Worm (Caenorhabditis elegans): ENCODE data around the gene K03H1.7.

K03H1.7 gene

DNA sequence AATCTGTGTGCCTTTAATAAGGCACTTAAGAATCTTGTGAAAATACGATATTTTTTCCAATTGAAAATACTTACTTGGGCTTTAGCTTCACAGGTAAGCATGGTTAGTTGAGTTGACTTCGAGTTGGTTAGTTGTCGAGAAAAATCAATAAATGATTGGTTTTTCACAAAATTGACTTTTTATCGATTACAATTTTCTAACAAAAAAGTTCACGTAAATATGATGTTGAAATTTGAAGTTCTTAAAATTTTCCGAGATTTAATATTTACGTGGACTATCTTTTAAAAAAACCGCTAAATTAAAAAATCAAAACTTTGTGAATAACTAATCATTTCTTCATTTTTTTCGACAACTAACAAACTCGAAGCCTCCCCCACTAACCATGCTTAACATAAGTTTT lies 26.4 kb upstream of the K03H1.7 start, which contains the start of gene F40F12.3:
Gene F40F12.3 (minus strand): TSS at position 101 of the 400 bp plus-strand sequence.
- TF ChIP-seq T22C8.4 (GFP tag; IDR thresholded peaks at IDR 0.05) (no peak), cog-1 (tag; optimal IDR thresholded peaks at IDR 0.05) (no peak), med-1 (GFP tag; optimal IDR thresholded peaks at IDR 0.05; ENCODE audit: insufficient read depth) (no peak), ztf-29 (GFP tag; IDR thresholded peaks at IDR 0.05) (no peak), ztf-23 (GFP tag; IDR thresholded peaks at IDR 0.05) (no peak), klf-2 (GFP tag; conservative IDR thresholded peaks at IDR 0.05) (no peak), tab-1 (GFP tag; IDR thresholded peaks at IDR 0.05) (no peak), flt-1 (GFP tag; IDR thresholded peaks at IDR 0.05) (no peak), ref-1 (GFP tag; conservative IDR thresholded peaks at IDR 0.05) (no peak)

DNA sequence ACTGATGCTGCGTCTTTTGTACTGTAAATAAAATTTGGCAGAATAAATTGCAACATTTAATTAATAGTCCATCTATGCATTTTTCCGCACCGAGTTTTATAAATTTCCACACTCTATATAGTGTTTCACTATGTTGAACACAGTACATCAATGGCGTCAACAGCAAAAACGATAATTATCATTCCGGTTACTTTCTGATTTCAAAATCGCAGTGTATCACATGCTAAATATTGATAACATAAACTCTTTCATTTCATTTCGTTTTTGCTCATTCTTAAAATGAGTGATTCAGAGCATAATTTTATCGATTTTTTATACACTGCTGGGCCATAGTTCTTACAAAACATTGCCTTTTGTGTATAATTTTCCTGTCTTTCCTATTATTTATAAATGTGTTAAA lies 24.9 kb upstream of the K03H1.7 start:
- TF ChIP-seq ztf-29 (GFP tag; IDR thresholded peaks at IDR 0.05): no peak
- TF ChIP-seq T22C8.4 (GFP tag; IDR thresholded peaks at IDR 0.05): no peak
- no peak for TF ChIP-seq ztf-23 (GFP tag; IDR thresholded peaks at IDR 0.05)
- no peak for TF ChIP-seq tab-1 (GFP tag; IDR thresholded peaks at IDR 0.05)
- no peak for TF ChIP-seq ref-1 (GFP tag; conservative IDR thresholded peaks at IDR 0.05)
- TF ChIP-seq flt-1 (GFP tag; IDR thresholded peaks at IDR 0.05): no peak

DNA sequence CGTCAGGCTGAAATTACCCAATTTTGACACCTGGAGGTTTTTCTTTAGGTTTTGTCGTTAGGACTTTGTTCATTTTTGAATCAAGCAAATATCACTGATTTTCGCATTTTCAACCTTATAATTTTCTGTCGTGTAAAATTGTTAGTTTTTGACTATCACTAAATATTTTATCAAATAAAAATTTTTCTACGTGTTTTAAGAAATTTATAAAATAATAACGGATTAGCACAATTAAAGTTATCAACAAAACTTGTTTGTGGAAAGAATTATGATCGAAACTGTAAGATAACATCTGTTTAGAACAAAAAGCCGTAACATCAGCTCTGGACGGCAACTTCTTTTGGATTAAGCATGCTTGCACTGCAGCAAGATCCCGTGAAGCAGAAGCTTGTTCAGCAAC lies 24.3 kb upstream of the K03H1.7 start, which contains the start of gene cbp-2:
Gene cbp-2 (plus strand): TSS at position 301 of the 400 bp plus-strand sequence.
- TF ChIP-seq ztf-29 (GFP tag; IDR thresholded peaks at IDR 0.05) (no peak), flt-1 (GFP tag; IDR thresholded peaks at IDR 0.05) (no peak), med-1 (GFP tag; optimal IDR thresholded peaks at IDR 0.05; ENCODE audit: insufficient read depth) (no peak), ztf-23 (GFP tag; IDR thresholded peaks at IDR 0.05) (no peak), T22C8.4 (GFP tag; IDR thresholded peaks at IDR 0.05) (no peak), tab-1 (GFP tag; IDR thresholded peaks at IDR 0.05) (no peak), klf-2 (GFP tag; conservative IDR thresholded peaks at IDR 0.05) (no peak), cog-1 (tag; optimal IDR thresholded peaks at IDR 0.05) (no peak), ref-1 (GFP tag; conservative IDR thresholded peaks at IDR 0.05) (no peak)

DNA sequence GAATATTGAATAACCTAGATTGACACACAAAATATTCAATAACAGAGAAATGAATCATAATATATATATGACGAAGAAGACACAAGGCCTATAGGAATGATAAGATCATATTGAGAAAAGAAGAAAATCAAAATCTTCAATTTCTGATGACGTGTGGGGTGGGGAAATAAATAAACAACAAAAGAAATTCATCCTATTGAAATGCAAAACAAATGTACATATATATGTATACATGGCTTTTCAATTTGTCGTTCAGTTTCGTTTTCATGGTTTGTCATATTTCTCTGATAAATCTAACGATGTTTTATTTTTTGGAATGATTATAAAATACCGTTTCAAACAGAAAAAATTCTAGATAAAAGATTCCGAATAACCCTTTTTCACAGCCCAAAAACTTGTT lies 20.6 kb upstream of the K03H1.7 start, which contains the start of gene ttr-3:
Gene ttr-3 (minus strand): TSS at position 101 of the 400 bp plus-strand sequence.
- no peak for TF ChIP-seq tab-1 (GFP tag; IDR thresholded peaks at IDR 0.05)
- no peak for TF ChIP-seq ztf-29 (GFP tag; IDR thresholded peaks at IDR 0.05)
- no peak for TF ChIP-seq flt-1 (GFP tag; IDR thresholded peaks at IDR 0.05)
- TF ChIP-seq ztf-23 (GFP tag; IDR thresholded peaks at IDR 0.05): no peak
- no peak for TF ChIP-seq med-1 (GFP tag; optimal IDR thresholded peaks at IDR 0.05; ENCODE audit: insufficient read depth)
- TF ChIP-seq cog-1 (tag; optimal IDR thresholded peaks at IDR 0.05): no peak
- no peak for TF ChIP-seq klf-2 (GFP tag; conservative IDR thresholded peaks at IDR 0.05)
- TF ChIP-seq ref-1 (GFP tag; conservative IDR thresholded peaks at IDR 0.05): no peak
- TF ChIP-seq T22C8.4 (GFP tag; IDR thresholded peaks at IDR 0.05): no peak

DNA sequence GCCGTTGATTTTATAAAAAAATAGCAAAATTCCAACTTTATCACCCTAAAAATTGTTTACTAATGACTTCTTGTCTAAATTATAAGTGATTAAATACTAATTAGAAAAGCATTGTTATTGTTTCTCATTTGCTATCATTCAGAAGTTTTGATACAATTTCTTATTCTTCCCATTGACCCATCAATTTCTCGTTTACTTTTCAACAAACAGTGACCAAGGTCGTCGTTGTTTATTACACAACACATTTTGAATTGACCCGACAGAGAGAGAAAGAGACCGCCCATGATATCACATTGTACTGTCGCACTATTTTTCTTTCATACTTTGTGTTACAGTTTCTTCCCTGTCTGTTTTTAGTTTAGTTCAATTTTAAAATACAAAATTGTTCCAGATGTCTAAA lies 19.8 kb upstream of the K03H1.7 start, which contains the start of gene ttr-2:
Gene ttr-2 (plus strand): TSS at position 392 of the 400 bp plus-strand sequence.
- TF ChIP-seq med-1 (GFP tag; optimal IDR thresholded peaks at IDR 0.05; ENCODE audit: insufficient read depth) (no peak), ref-1 (GFP tag; conservative IDR thresholded peaks at IDR 0.05) (no peak), tab-1 (GFP tag; IDR thresholded peaks at IDR 0.05) (no peak), T22C8.4 (GFP tag; IDR thresholded peaks at IDR 0.05) (no peak), flt-1 (GFP tag; IDR thresholded peaks at IDR 0.05) (no peak), ztf-23 (GFP tag; IDR thresholded peaks at IDR 0.05) (no peak), cog-1 (tag; optimal IDR thresholded peaks at IDR 0.05) (no peak), klf-2 (GFP tag; conservative IDR thresholded peaks at IDR 0.05) (no peak), ztf-29 (GFP tag; IDR thresholded peaks at IDR 0.05) (no peak)

DNA sequence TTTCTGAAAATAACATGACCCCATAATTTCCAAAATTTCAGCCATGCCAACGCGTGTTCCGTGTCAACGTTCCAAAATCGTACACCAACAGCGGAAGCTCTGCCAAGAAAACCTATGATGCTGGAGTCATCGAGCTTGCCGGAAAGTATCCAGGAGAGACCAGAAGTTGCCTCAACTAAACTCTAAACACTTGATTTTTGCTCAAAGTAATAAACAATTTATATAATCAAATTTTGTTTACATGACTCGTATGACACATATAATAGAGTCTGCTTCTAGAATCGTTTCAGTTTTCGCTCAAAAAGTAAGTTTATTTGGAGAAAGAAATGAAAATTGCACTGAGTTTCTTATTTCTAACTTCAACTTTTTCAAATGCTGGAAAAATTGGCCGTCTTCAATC lies 18.4 kb upstream of the K03H1.7 start, which contains the start of gene ttr-1:
Gene ttr-1 (plus strand): TSS at position 301 of the 400 bp plus-strand sequence.
- TF ChIP-seq ztf-29 (GFP tag; IDR thresholded peaks at IDR 0.05): no peak
- TF ChIP-seq tab-1 (GFP tag; IDR thresholded peaks at IDR 0.05): no peak
- TF ChIP-seq klf-2 (GFP tag; conservative IDR thresholded peaks at IDR 0.05): no peak
- TF ChIP-seq ztf-23 (GFP tag; IDR thresholded peaks at IDR 0.05): no peak
- no peak for TF ChIP-seq cog-1 (tag; optimal IDR thresholded peaks at IDR 0.05)
- TF ChIP-seq med-1 (GFP tag; optimal IDR thresholded peaks at IDR 0.05; ENCODE audit: insufficient read depth): no peak
- no peak for TF ChIP-seq flt-1 (GFP tag; IDR thresholded peaks at IDR 0.05)
- TF ChIP-seq T22C8.4 (GFP tag; IDR thresholded peaks at IDR 0.05): no peak
- TF ChIP-seq ref-1 (GFP tag; conservative IDR thresholded peaks at IDR 0.05): no peak

DNA sequence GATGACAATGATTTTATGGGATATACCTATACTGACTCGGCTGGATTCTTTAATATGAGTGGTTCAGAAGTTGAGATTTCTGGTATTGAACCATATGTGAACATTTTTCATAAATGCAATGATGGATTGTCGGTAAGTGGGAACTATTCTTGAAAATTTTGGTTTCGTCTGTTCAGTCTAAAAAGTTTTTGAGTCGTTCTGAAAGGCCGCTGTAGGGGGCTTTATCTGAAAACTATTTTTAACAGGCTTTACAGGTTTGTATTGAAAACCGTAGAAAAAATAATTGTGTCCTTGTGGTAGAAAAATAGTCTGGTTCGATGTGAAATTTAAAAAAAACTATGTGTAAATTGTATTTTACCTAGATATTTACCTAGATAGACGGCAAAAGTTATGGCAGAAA lies 17.7 kb upstream of the K03H1.7 start:
- no peak for TF ChIP-seq tab-1 (GFP tag; IDR thresholded peaks at IDR 0.05)
- TF ChIP-seq ztf-23 (GFP tag; IDR thresholded peaks at IDR 0.05): no peak
- TF ChIP-seq ztf-29 (GFP tag; IDR thresholded peaks at IDR 0.05): no peak
- no peak for TF ChIP-seq T22C8.4 (GFP tag; IDR thresholded peaks at IDR 0.05)
- TF ChIP-seq ref-1 (GFP tag; conservative IDR thresholded peaks at IDR 0.05): no peak
- TF ChIP-seq klf-2 (GFP tag; conservative IDR thresholded peaks at IDR 0.05): no peak
- TF ChIP-seq cog-1 (tag; optimal IDR thresholded peaks at IDR 0.05): no peak
- TF ChIP-seq flt-1 (GFP tag; IDR thresholded peaks at IDR 0.05): no peak
- TF ChIP-seq med-1 (GFP tag; optimal IDR thresholded peaks at IDR 0.05; ENCODE audit: insufficient read depth): no peak

DNA sequence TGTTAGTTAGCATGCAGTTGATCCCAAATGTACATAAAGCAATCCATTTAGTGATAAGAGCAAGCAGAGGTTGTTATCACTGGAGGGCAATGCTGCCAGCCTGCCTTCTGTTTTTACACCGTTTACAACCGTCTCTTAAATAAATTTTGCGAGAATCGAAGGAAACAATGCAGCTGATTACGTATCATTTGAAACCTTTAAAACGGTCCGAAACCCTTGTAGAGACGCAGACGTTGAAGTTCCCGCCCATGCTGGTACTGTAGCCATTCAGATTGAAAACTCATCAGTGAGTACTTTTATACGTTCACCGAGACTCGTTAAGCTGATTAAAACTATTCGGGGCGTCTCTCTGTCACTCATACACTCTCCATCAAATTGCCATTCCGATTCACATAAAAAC lies 16.8 kb upstream of the K03H1.7 start:
- no peak for TF ChIP-seq T22C8.4 (GFP tag; IDR thresholded peaks at IDR 0.05)
- TF ChIP-seq ztf-29 (GFP tag; IDR thresholded peaks at IDR 0.05): no peak
- TF ChIP-seq cog-1 (tag; optimal IDR thresholded peaks at IDR 0.05): no peak
- TF ChIP-seq ztf-23 (GFP tag; IDR thresholded peaks at IDR 0.05): no peak
- no peak for TF ChIP-seq med-1 (GFP tag; optimal IDR thresholded peaks at IDR 0.05; ENCODE audit: insufficient read depth)
- TF ChIP-seq tab-1 (GFP tag; IDR thresholded peaks at IDR 0.05): no peak
- no peak for TF ChIP-seq klf-2 (GFP tag; conservative IDR thresholded peaks at IDR 0.05)
- no peak for TF ChIP-seq flt-1 (GFP tag; IDR thresholded peaks at IDR 0.05)
- no peak for TF ChIP-seq ref-1 (GFP tag; conservative IDR thresholded peaks at IDR 0.05)

DNA sequence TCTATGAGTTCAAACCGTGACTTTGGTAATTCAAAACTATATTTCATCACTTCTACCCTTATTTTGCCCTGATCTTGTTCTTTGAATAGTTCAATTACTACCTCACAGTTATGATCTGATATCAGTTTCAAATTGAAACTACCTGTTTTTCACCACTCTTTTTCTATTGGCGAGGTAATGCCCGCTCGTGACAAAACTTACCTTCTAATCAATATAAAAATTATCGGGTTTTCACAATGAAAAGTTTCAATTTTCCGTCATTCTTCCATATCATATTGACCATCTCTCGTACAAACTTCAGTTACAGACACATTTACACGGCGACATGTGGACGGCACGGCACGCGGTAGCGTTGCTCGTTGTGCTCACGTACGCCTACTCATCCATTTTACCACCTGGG lies 15.1 kb upstream of the K03H1.7 start, which contains the start of gene dec-7:
Gene dec-7 (plus strand): TSS at position 308 of the 400 bp plus-strand sequence.
- TF ChIP-seq T22C8.4 (GFP tag; IDR thresholded peaks at IDR 0.05) (no peak), cog-1 (tag; optimal IDR thresholded peaks at IDR 0.05) (no peak), med-1 (GFP tag; optimal IDR thresholded peaks at IDR 0.05; ENCODE audit: insufficient read depth) (no peak), klf-2 (GFP tag; conservative IDR thresholded peaks at IDR 0.05) (no peak), ztf-29 (GFP tag; IDR thresholded peaks at IDR 0.05) (no peak), flt-1 (GFP tag; IDR thresholded peaks at IDR 0.05) (no peak), tab-1 (GFP tag; IDR thresholded peaks at IDR 0.05) (no peak), ref-1 (GFP tag; conservative IDR thresholded peaks at IDR 0.05) (no peak), ztf-23 (GFP tag; IDR thresholded peaks at IDR 0.05) (no peak)
